Fruit fly (Drosophila melanogaster) whole organism, prepupa: ENCODE results near the gene acj6.

Experiments used
- CG10631 ChIP-seq: fragments of 200-800 bp; sonication (Bioruptor generic); optimal IDR thresholded peaks from 2 replicates; lab custom pipeline; 2016; ENCODE audit warnings: missing biosample characterization, missing genetic modification characterization
- CG10669 ChIP-seq: fragments of 200-800 bp; sonication (Bioruptor generic); optimal IDR thresholded peaks from 3 replicates; lab custom pipeline; 2018; ENCODE audit warnings: missing biosample characterization, mild to moderate bottlenecking, missing genetic modification characterization, moderate library complexity
- CG11294 ChIP-seq: fragments of 200-800 bp; sonication (Bioruptor generic); IDR thresholded peaks from 2 replicates; pipeline ENCODE4 v1.3.6; 2022; ENCODE audit warnings: missing biosample characterization, missing genetic modification characterization
- CG11762 ChIP-seq: fragments of 200-800 bp; sonication (Bioruptor generic); optimal IDR thresholded peaks from 3 replicates; lab custom pipeline; 2016; ENCODE audit warnings: missing biosample characterization, missing genetic modification characterization; ENCODE audit not compliant: insufficient read depth
- CG15336 ChIP-seq: fragments of 200-800 bp; sonication (Bioruptor generic); IDR thresholded peaks from 2 replicates; pipeline ENCODE4 v1.3.6; 2022; ENCODE audit warnings: missing biosample characterization, missing genetic modification characterization
- CG1621 ChIP-seq: fragments of 200-800 bp; sonication (Bioruptor generic); optimal IDR thresholded peaks from 3 replicates; lab custom pipeline; 2018; ENCODE audit warnings: missing biosample characterization, mild to moderate bottlenecking, missing genetic modification characterization
- CG16779 ChIP-seq: fragments of 200-800 bp; sonication (Bioruptor generic); optimal IDR thresholded peaks from 3 replicates; lab custom pipeline; 2017; ENCODE audit warnings: missing biosample characterization, mild to moderate bottlenecking, missing genetic modification characterization
- CG3032 ChIP-seq: fragments of 200-800 bp; optimal IDR thresholded peaks from 2 replicates; lab custom pipeline; 2019; ENCODE audit warnings: missing biosample characterization, mild to moderate bottlenecking, missing genetic modification characterization, moderate library complexity
- CG31627 ChIP-seq: fragments of 200-800 bp; sonication (Bioruptor generic); optimal IDR thresholded peaks from 3 replicates; lab custom pipeline; 2016; ENCODE audit warnings: missing biosample characterization, missing genetic modification characterization
- CG3919 ChIP-seq: fragments of 200-800 bp; sonication (Bioruptor generic); optimal IDR thresholded peaks from 3 replicates; lab custom pipeline; 2016; ENCODE audit warnings: missing biosample characterization, missing genetic modification characterization
- CG4318 ChIP-seq: fragments of 200-800 bp; sonication (Bioruptor generic); optimal IDR thresholded peaks from 3 replicates; lab custom pipeline; 2017; ENCODE audit warnings: missing biosample characterization, mild to moderate bottlenecking, missing genetic modification characterization
- CG6163 ChIP-seq: fragments of 200-800 bp; sonication (Bioruptor generic); IDR thresholded peaks from 3 replicates; pipeline ENCODE4 v1.3.6; 2022; ENCODE audit warnings: missing biosample characterization, missing genetic modification characterization
- CG6276 ChIP-seq: fragments of 200-800 bp; sonication (Bioruptor generic); optimal IDR thresholded peaks from 2 replicates; lab custom pipeline; 2017; ENCODE audit warnings: missing biosample characterization, mild to moderate bottlenecking, missing genetic modification characterization
- CG6792 ChIP-seq: fragments of 200-800 bp; sonication (Bioruptor generic); optimal IDR thresholded peaks from 3 replicates; lab custom pipeline; 2016; ENCODE audit warnings: missing biosample characterization, missing genetic modification characterization
- CG6808 ChIP-seq: fragments of 200-800 bp; sonication (Bioruptor generic); optimal IDR thresholded peaks from 3 replicates; lab custom pipeline; 2017; ENCODE audit warnings: missing biosample characterization, missing genetic modification characterization, mild to moderate bottlenecking, moderate library complexity, missing genetic modification reagents
- CG7368 ChIP-seq: fragments of 200-800 bp; sonication (Bioruptor generic); optimal IDR thresholded peaks from 3 replicates; lab custom pipeline; 2016; ENCODE audit warnings: missing biosample characterization, missing genetic modification characterization
- CG8119 ChIP-seq: fragments of 200-800 bp; sonication (Bioruptor generic); IDR thresholded peaks from 3 replicates; pipeline ENCODE4 v1.3.6; 2022; ENCODE audit warnings: missing biosample characterization, missing genetic modification characterization
- CG8632 ChIP-seq: fragments of 200-800 bp; sonication (Bioruptor generic); optimal IDR thresholded peaks from 3 replicates; lab custom pipeline; 2016; ENCODE audit warnings: missing biosample characterization, missing genetic modification characterization
- CG9139 ChIP-seq: fragments of 200-800 bp; sonication (Bioruptor generic); optimal IDR thresholded peaks from 3 replicates; lab custom pipeline; 2017; ENCODE audit warnings: missing biosample characterization, mild to moderate bottlenecking, missing genetic modification characterization
- Eip78C ChIP-seq: fragments of 200-800 bp; sonication (Bioruptor generic); peaks from one replicate; lab custom pipeline; 2016; ENCODE audit warnings: missing biosample characterization, missing genetic modification characterization
- Eip93F ChIP-seq: fragments of 200-800 bp; sonication (Bioruptor generic); optimal IDR thresholded peaks from 2 replicates; lab custom pipeline; 2016; ENCODE audit warnings: missing biosample characterization, mild to moderate bottlenecking, missing genetic modification characterization
- Ets21C ChIP-seq: fragments of 200-800 bp; sonication (Bioruptor generic); optimal IDR thresholded peaks from 3 replicates; lab custom pipeline; 2016; ENCODE audit warnings: missing biosample characterization, missing genetic modification characterization
- Ets96B ChIP-seq: fragments of 200-800 bp; optimal IDR thresholded peaks from 2 replicates; lab custom pipeline; 2019; ENCODE audit warnings: missing biosample characterization, mild to moderate bottlenecking, missing genetic modification characterization, moderate library complexity
- Hr38 ChIP-seq: sonication (Bioruptor generic); optimal IDR thresholded peaks from 2 replicates; lab custom pipeline; 2016; ENCODE audit warnings: missing biosample characterization, missing genetic modification characterization
- Met ChIP-seq: fragments of 200-800 bp; sonication (Bioruptor generic); optimal IDR thresholded peaks from 3 replicates; lab custom pipeline; 2016; ENCODE audit warnings: missing biosample characterization, missing genetic modification characterization
- Smox ChIP-seq: fragments of 200-800 bp; sonication (Bioruptor generic); optimal IDR thresholded peaks from 3 replicates; lab custom pipeline; 2016; ENCODE audit warnings: missing biosample characterization, missing genetic modification characterization
- acj6 ChIP-seq: fragments of 200-800 bp; sonication (Bioruptor generic); optimal IDR thresholded peaks from 3 replicates; lab custom pipeline; 2016; ENCODE audit warnings: missing biosample characterization, missing genetic modification characterization
- cyc ChIP-seq: fragments of 200-800 bp; sonication (Bioruptor generic); optimal IDR thresholded peaks from 3 replicates; lab custom pipeline; 2016; ENCODE audit warnings: missing biosample characterization, missing genetic modification characterization
- dac ChIP-seq: fragments of 200-800 bp; sonication (Bioruptor generic); optimal IDR thresholded peaks from 2 replicates; lab custom pipeline; 2017; ENCODE audit warnings: missing biosample characterization, mild to moderate bottlenecking, missing genetic modification characterization
- dsx ChIP-seq: fragments of 200-800 bp; optimal IDR thresholded peaks from 3 replicates; lab custom pipeline; 2019; ENCODE audit warnings: missing biosample characterization, mild to moderate bottlenecking, missing genetic modification characterization, moderate library complexity; ENCODE audit not compliant: poor library complexity, severe bottlenecking
- eg ChIP-seq: fragments of 200-800 bp; sonication (Bioruptor generic); IDR thresholded peaks from 3 replicates; pipeline ENCODE4 v1.3.6; 2022; ENCODE audit warnings: missing biosample characterization, missing genetic modification characterization
- esn ChIP-seq: fragments of 200-800 bp; sonication (Bioruptor generic); optimal IDR thresholded peaks from 2 replicates; lab custom pipeline; 2016; ENCODE audit warnings: missing biosample characterization, mild to moderate bottlenecking, missing genetic modification characterization, moderate library complexity
- fd59A ChIP-seq: fragments of 200-800 bp; sonication (Bioruptor generic); optimal IDR thresholded peaks from 2 replicates; lab custom pipeline; 2017; ENCODE audit warnings: missing biosample characterization, mild to moderate bottlenecking, missing genetic modification characterization, missing genetic modification reagents
- fd85E ChIP-seq: fragments of 200-800 bp; sonication (Bioruptor generic); optimal IDR thresholded peaks from 3 replicates; lab custom pipeline; 2016; ENCODE audit warnings: missing biosample characterization, missing genetic modification characterization
- fkh ChIP-seq: fragments of 200-800 bp; sonication (Bioruptor generic); optimal IDR thresholded peaks from 3 replicates; lab custom pipeline; 2017; ENCODE audit warnings: missing biosample characterization, mild to moderate bottlenecking, missing genetic modification characterization, moderate library complexity
- net ChIP-seq: fragments of 200-800 bp; sonication (Bioruptor generic); optimal IDR thresholded peaks from 3 replicates; lab custom pipeline; 2016; ENCODE audit warnings: missing biosample characterization, missing genetic modification characterization
- salr ChIP-seq, 2 experiments: fragments of 200-800 bp; sonication (Bioruptor generic); optimal IDR thresholded peaks; 3 replicates each; lab custom pipeline; 2016 to 2018; ENCODE audit warnings: missing biosample characterization in 2 of 2, missing genetic modification characterization in 2 of 2, mild to moderate bottlenecking in 1 of 2
- ss ChIP-seq, 2 experiments: fragments of 200-800 bp; sonication (Bioruptor generic); optimal IDR thresholded peaks; 2 replicates in 1 of 2; 3 replicates in 1 of 2; lab custom pipeline; 2017 to 2018; ENCODE audit warnings: mild to moderate bottlenecking in 2 of 2, missing biosample characterization in 2 of 2, missing genetic modification characterization in 2 of 2, moderate library complexity in 1 of 2
- svp ChIP-seq: fragments of 200-800 bp; sonication (Bioruptor generic); peaks from one replicate; lab custom pipeline; 2016; ENCODE audit warnings: missing biosample characterization, missing genetic modification characterization
- topi ChIP-seq: fragments of 200-800 bp; sonication (Bioruptor generic); optimal IDR thresholded peaks from 3 replicates; lab custom pipeline; 2016; ENCODE audit warnings: missing biosample characterization, missing genetic modification characterization

Gene acj6

DNA sequence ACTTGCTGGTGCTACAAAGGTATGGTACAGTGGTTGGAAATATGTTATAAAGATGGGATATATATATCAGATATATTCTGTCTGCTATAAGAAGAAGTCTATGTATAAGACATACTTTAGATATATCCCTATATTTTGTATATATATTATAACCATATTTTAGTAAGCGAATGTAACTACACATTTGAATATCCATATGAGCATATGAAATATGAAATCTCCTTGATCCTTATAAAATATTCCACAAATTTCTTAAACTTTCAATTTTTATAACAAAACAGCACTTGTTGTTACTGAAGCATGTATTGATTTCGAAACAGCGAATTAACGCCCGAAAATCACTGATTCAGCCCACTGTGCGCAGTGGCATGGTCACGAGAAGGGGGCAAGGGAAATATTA is 14.4 kb downstream of the acj6 start:
- TF ChIP-seq CG10669 (GFP tag; lab: Kevin White, UChicago) (peak; percentile 4), net (GFP tag; lab: Kevin White, UChicago) (no peak), fd85E (GFP tag; lab: Kevin White, UChicago) (no peak), acj6 (GFP tag; lab: Kevin White, UChicago) (peak; percentile 47), CG3919 (no peak), svp (GFP tag; lab: Kevin White, UChicago) (peak; percentile 55), topi (GFP tag; lab: Kevin White, UChicago) (no peak)
- TF ChIP-seq, all 60 proteins: peak for 3

DNA sequence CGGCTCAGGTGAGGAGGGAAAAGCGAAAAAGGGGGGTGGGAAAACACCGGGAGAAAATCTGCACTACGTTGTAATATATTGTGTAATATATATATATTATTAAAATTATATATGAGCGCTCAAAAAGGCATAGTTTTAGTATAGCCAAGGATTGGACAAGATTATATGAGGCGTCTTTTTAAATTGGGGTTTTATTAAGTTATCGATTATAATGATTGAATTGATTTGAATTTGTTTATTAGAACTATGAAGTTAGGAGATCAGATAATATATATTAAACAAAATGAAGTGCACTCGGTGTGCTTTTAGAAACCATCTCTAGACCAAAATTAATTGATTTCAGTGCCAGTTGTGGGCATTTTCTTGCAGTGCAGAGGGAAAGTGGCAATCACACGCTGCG is 15.2 kb downstream of the acj6 start:
- TF ChIP-seq CG15336 (GFP tag; lab: Robert Waterston, UW) (no peak), CG10631 (GFP tag; lab: Kevin White, UChicago) (no peak), dac (GFP tag; lab: Kevin White, UChicago) (no peak), fd59A (GFP tag; lab: Kevin White, UChicago) (no peak), CG16779 (no peak), CG3032 (tag; lab: Kevin White, UChicago) (peak; percentile 20), CG3919 (peak; percentile 12), ss (GFP tag; optimal IDR thresholded peaks at IDR 0.05; lab: Kevin White, UChicago) (peak in 1 of 2 experiments; percentile 20), acj6 (GFP tag; lab: Kevin White, UChicago) (peak; percentile 27), Eip78C (GFP tag; lab: Kevin White, UChicago) (peak; percentile 21), esn (no peak), CG6792 (GFP tag; lab: Kevin White, UChicago) (no peak), CG1621 (tag; lab: Kevin White, UChicago) (no peak), fd85E (GFP tag; lab: Kevin White, UChicago) (no peak)

- TF ChIP-seq CG1621 (tag; lab: Kevin White, UChicago) (no peak), CG31627 (GFP tag; lab: Kevin White, UChicago) (no peak), CG10669 (GFP tag; lab: Kevin White, UChicago) (no peak), Eip93F (no peak), CG6808 (GFP tag; lab: Kevin White, UChicago) (no peak), salr (GFP tag; optimal IDR thresholded peaks at IDR 0.05; lab: Kevin White, UChicago) (no peak), CG8119 (GFP tag; lab: Robert Waterston, UW) (no peak), fd85E (GFP tag; lab: Kevin White, UChicago) (no peak), fkh (GFP tag; lab: Kevin White, UChicago) (no peak), CG6163 (GFP tag; lab: Robert Waterston, UW) (no peak), Met (GFP tag; lab: Kevin White, UChicago) (no peak), CG8632 (GFP tag; lab: Kevin White, UChicago) (no peak), CG16779 (no peak), dsx (GFP tag; lab: Kevin White, UChicago) (no peak), CG9139 (GFP tag; lab: Kevin White, UChicago) (no peak), CG7368 (GFP tag; lab: Kevin White, UChicago) (no peak), Eip78C (GFP tag; lab: Kevin White, UChicago) (no peak), acj6 (GFP tag; lab: Kevin White, UChicago) (no peak), Ets96B (tag; lab: Kevin White, UChicago) (no peak)
- TF ChIP-seq, all 60 proteins: peak for 0
Measured at dm6 chrX:15360961-15361360, 17.9 kb downstream of the acj6 start, which contains the start of gene Pp1-13C. TSS of gene Pp1-13C (minus strand) at chrX:15361061.

DNA sequence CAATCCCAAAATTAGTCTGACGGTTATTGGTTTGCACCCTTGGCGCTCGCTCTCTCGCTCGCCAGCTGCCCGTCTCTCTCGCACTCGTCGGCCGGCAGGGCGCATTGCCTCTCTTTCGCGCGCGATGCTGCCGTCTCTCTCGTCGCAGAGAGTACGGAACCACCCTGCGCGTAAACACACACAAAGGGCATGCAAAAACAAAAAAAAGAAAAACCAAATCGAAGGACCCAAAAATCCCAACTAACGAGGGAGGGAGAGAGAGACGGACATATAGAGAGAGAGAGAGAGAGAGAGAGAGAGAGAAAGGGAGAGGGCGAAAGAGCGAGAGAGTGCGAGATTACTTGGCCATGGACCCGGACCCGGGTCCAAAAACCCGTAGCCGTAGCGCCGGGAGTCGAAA is 22.5 kb downstream of the acj6 start:
- TF ChIP-seq dac (GFP tag; lab: Kevin White, UChicago) (no peak), esn (no peak), eg (GFP tag; lab: Robert Waterston, UW) (no peak), CG6276 (no peak), net (GFP tag; lab: Kevin White, UChicago) (no peak), CG6792 (GFP tag; lab: Kevin White, UChicago) (no peak), Eip78C (GFP tag; lab: Kevin White, UChicago) (no peak), CG11294 (no peak), Smox (GFP tag; lab: Kevin White, UChicago) (no peak), Met (GFP tag; lab: Kevin White, UChicago) (no peak), acj6 (GFP tag; lab: Kevin White, UChicago) (no peak), CG15336 (GFP tag; lab: Robert Waterston, UW) (no peak), CG3032 (tag; lab: Kevin White, UChicago) (no peak), CG4318 (no peak), Ets21C (GFP tag; lab: Kevin White, UChicago) (no peak), cyc (GFP tag; lab: Kevin White, UChicago) (no peak), CG8119 (GFP tag; lab: Robert Waterston, UW) (no peak), Hr38 (GFP tag; lab: Kevin White, UChicago) (no peak), CG6808 (GFP tag; lab: Kevin White, UChicago) (no peak), CG11762 (GFP tag; lab: Kevin White, UChicago) (no peak)
